Worm (Caenorhabditis elegans): ENCODE results near the gene F35A5.1.

ce11 chrX:3820666-3821065 is 13.4 kb downstream of the F35A5.1 start:
- no peak for TF ChIP-seq lsy-2 (tag; optimal IDR thresholded peaks at IDR 0.05)
- TF ChIP-seq unc-39 (tag; optimal IDR thresholded peaks at IDR 0.05): no peak
- no peak for TF ChIP-seq nhr-237 (tag; optimal IDR thresholded peaks at IDR 0.05)
- no peak for TF ChIP-seq blmp-1 (tag; optimal IDR thresholded peaks at IDR 0.05)
